Worm (Caenorhabditis elegans) whole organism, L3 larva: ENCODE data around the gene clec-239.
"Not testable (repeated sequence)": the region's sequence is repeated elsewhere in the genome, so short reads cannot be mapped to it uniquely, and the experiment has no call there.

Experiments used
- R02D3.7 ChIP-seq: fragments of 150-350 bp; optimal IDR thresholded peaks from 2 replicates; lab custom pipeline; 2014; ENCODE audit warnings: missing biosample characterization, missing genetic modification characterization
- aly-2 ChIP-seq: fragments of 150-350 bp; optimal IDR thresholded peaks from 2 replicates; lab custom pipeline; 2014; ENCODE audit warnings: missing biosample characterization, missing genetic modification characterization
- elt-1 ChIP-seq: fragments of 150-350 bp; optimal IDR thresholded peaks from 2 replicates; lab custom pipeline; 2014; ENCODE audit warnings: missing biosample characterization, missing genetic modification characterization
- jun-1 ChIP-seq: fragments of 150-350 bp; optimal IDR thresholded peaks from 2 replicates; lab custom pipeline; 2014; ENCODE audit warnings: missing biosample characterization, missing genetic modification reagents, missing genetic modification characterization
- lin-15B ChIP-seq: fragments of 150-350 bp; optimal IDR thresholded peaks from 2 replicates; lab custom pipeline; 2014; ENCODE audit warnings: missing biosample characterization, missing genetic modification characterization
- nfya-1 ChIP-seq: sonication (generic microtip); optimal IDR thresholded peaks from 2 replicates; lab custom pipeline; 2017; ENCODE audit warnings: missing genetic modification characterization, mild to moderate bottlenecking, missing compliant biosample characterization, antibody characterized with exemption, moderate library complexity; ENCODE audit not compliant: insufficient read depth
- nhr-237 ChIP-seq: fragments of 150-350 bp; optimal IDR thresholded peaks from 2 replicates; lab custom pipeline; 2014; ENCODE audit warnings: missing biosample characterization, missing genetic modification characterization
- nhr-25 ChIP-seq: sonication (generic microtip); optimal IDR thresholded peaks from 2 replicates; lab custom pipeline; 2017; ENCODE audit warnings: missing biosample characterization, missing genetic modification characterization
- nhr-28 ChIP-seq: fragments of 150-350 bp; optimal IDR thresholded peaks from 2 replicates; lab custom pipeline; 2014; ENCODE audit warnings: missing biosample characterization, missing genetic modification characterization
- sea-2 ChIP-seq: fragments of 150-350 bp; sonication (generic microtip); optimal IDR thresholded peaks from 4 replicates; lab custom pipeline; 2014; ENCODE audit warnings: missing biosample characterization, missing genetic modification reagents, missing genetic modification characterization
- unc-39 ChIP-seq: sonication (generic microtip); optimal IDR thresholded peaks from 4 replicates; lab custom pipeline; 2017; ENCODE audit warnings: missing biosample characterization, missing genetic modification characterization
- ztf-11 ChIP-seq: fragments of 150-350 bp; optimal IDR thresholded peaks from 2 replicates; lab custom pipeline; 2014; ENCODE audit warnings: missing biosample characterization, missing genetic modification characterization

DNA sequence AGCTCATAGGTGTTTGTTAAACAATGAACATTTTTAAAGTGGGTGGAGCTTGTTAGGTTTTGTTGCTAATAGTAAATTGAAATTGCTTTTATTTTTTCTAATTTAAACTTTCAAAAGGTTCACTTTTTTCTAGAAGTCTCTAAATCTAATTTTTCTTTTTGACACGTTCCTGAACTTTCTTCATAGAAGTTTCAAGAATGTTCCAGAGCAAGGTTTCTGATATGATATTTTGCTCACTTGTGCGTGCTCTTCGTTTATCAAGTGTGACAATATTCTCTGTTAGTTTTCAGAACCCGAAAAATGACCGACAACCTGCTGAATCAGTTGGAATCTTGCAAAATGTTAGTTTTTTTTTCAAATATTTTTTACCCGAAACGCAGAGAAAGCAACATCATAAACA is 17.6 kb upstream of the clec-239 start, which contains the start of gene fbxa-148:
- not testable (repeated sequence) for TF ChIP-seq ztf-11 (tag; lab: Kevin White, UChicago); nhr-237; unc-39 (tag; lab: Kevin White, UChicago); nfya-1 (tag; lab: Kevin White, UChicago); elt-1 (tag; lab: Kevin White, UChicago); sea-2 (GFP tag; lab: Kevin White, UChicago); aly-2 (tag; lab: Kevin White, UChicago); lin-15B (tag; lab: Kevin White, UChicago); nhr-25 (tag; lab: Kevin White, UChicago); R02D3.7 (tag; lab: Kevin White, UChicago); nhr-28 (tag; lab: Kevin White, UChicago); jun-1 (tag; lab: Kevin White, UChicago)
